Worm (Caenorhabditis elegans) whole organism, young adult: ENCODE data around the gene tsen-54.

ENCODE experiments used
- Y95B8A.8 ChIP-seq: fragments of 200-800 bp; sonication (Bioruptor generic); IDR thresholded peaks from 2 replicates; pipeline ENCODE4 v1.3.6; 2022; ENCODE audit warnings: missing genetic modification reagents, missing genetic modification characterization, missing compliant biosample characterization
- tlf-1 ChIP-seq: fragments of 200-800 bp; sonication (Bioruptor generic); optimal IDR thresholded peaks from 2 replicates; lab custom pipeline; 2018; ENCODE audit warnings: mild to moderate bottlenecking, missing genetic modification characterization, missing compliant biosample characterization
- ztf-28 ChIP-seq: fragments of 200-800 bp; sonication (Bioruptor generic); IDR thresholded peaks from 2 replicates; pipeline ENCODE4 v1.3.6; 2022; ENCODE audit warnings: missing genetic modification reagents, missing genetic modification characterization, missing compliant biosample characterization

ce11 chrIV:1923722-1924121, 24.3 kb upstream of the tsen-54 start, which contains the start of gene denn-4:
- TF ChIP-seq tlf-1 (GFP tag; lab: Kevin White, UChicago) (no peak), Y95B8A.8 (no peak), ztf-28 (GFP tag; lab: Robert Waterston, UW) (no peak)
